Fruit fly (Drosophila melanogaster) whole organism, embryonic: ENCODE results near the gene yellow-e.

Source experiments
- Asciz ChIP-seq: fragments of 200-800 bp; sonication (Bioruptor generic); optimal IDR thresholded peaks from 2 replicates; lab custom pipeline; 2017; ENCODE audit warnings: missing biosample characterization, mild to moderate bottlenecking, missing genetic modification characterization, missing genetic modification reagents
- CG10274 ChIP-seq: fragments of 200-800 bp; sonication (Bioruptor generic); optimal IDR thresholded peaks from 3 replicates; lab custom pipeline; 2017; ENCODE audit warnings: missing biosample characterization, mild to moderate bottlenecking, missing genetic modification characterization
- CG11398 ChIP-seq: fragments of 200-800 bp; sonication (Bioruptor generic); optimal IDR thresholded peaks from 2 replicates; lab custom pipeline; 2016; ENCODE audit warnings: missing biosample characterization, missing genetic modification characterization
- CG14710 ChIP-seq: fragments of 200-800 bp; sonication (Bioruptor generic); optimal IDR thresholded peaks from 3 replicates; lab custom pipeline; 2019; ENCODE audit warnings: missing biosample characterization, mild to moderate bottlenecking, missing genetic modification characterization, moderate library complexity
- CG15073 ChIP-seq: fragments of 200-800 bp; sonication (Bioruptor generic); optimal IDR thresholded peaks from 2 replicates; lab custom pipeline; 2016; ENCODE audit warnings: missing biosample characterization, missing genetic modification characterization
- CG15479 ChIP-seq: fragments of 200-800 bp; sonication (Bioruptor generic); optimal IDR thresholded peaks from 3 replicates; lab custom pipeline; 2019; ENCODE audit warnings: missing biosample characterization, mild to moderate bottlenecking, missing genetic modification characterization, moderate library complexity
- CG17359 ChIP-seq: fragments of 200-800 bp; sonication (Bioruptor generic); optimal IDR thresholded peaks from 3 replicates; lab custom pipeline; 2018; ENCODE audit warnings: missing biosample characterization, mild to moderate bottlenecking, missing genetic modification characterization, moderate library complexity
- CG18764 ChIP-seq: fragments of 200-800 bp; sonication (Bioruptor generic); optimal IDR thresholded peaks from 3 replicates; lab custom pipeline; 2016; ENCODE audit warnings: missing biosample characterization, missing genetic modification characterization
- CG2116 ChIP-seq: fragments of 200-800 bp; sonication (Bioruptor generic); optimal IDR thresholded peaks from 3 replicates; lab custom pipeline; 2018; ENCODE audit warnings: missing biosample characterization, mild to moderate bottlenecking, missing genetic modification characterization
- CG31224 ChIP-seq: fragments of 200-800 bp; sonication (Bioruptor generic); IDR thresholded peaks from 2 replicates; pipeline ENCODE4 v1.3.6; 2022; ENCODE audit warnings: missing biosample characterization, missing genetic modification characterization
- CG34422 ChIP-seq: fragments of 200-800 bp; sonication (Bioruptor generic); IDR thresholded peaks from 3 replicates; pipeline ENCODE4 v1.3.6; 2022; ENCODE audit warnings: missing biosample characterization, missing genetic modification characterization
- CG3726 ChIP-seq: fragments of 200-800 bp; sonication (Bioruptor generic); IDR thresholded peaks from 3 replicates; pipeline ENCODE4, ENCODE4 v1.3.6; 2022; ENCODE audit warnings: missing biosample characterization, missing genetic modification characterization
- CG4282 ChIP-seq: fragments of 200-800 bp; sonication (Bioruptor generic); optimal IDR thresholded peaks from 2 replicates; lab custom pipeline; 2016; ENCODE audit warnings: missing biosample characterization, missing genetic modification characterization
- CG4360 ChIP-seq: fragments of 200-800 bp; sonication (Bioruptor generic); IDR thresholded peaks from 2 replicates; pipeline ENCODE4 v1.3.6; 2022; ENCODE audit warnings: missing biosample characterization, missing genetic modification characterization
- CG4707 ChIP-seq: fragments of 200-800 bp; sonication (Bioruptor generic); optimal IDR thresholded peaks from 2 replicates; lab custom pipeline; 2018; ENCODE audit warnings: missing biosample characterization, mild to moderate bottlenecking, missing genetic modification characterization, moderate library complexity
- CG4820 ChIP-seq: fragments of 200-800 bp; sonication (Bioruptor generic); optimal IDR thresholded peaks from 3 replicates; lab custom pipeline; 2016; ENCODE audit warnings: missing biosample characterization, missing genetic modification characterization
- CG5180 ChIP-seq: fragments of 200-800 bp; sonication (Bioruptor generic); optimal IDR thresholded peaks from 3 replicates; lab custom pipeline; 2017; ENCODE audit warnings: missing biosample characterization, missing genetic modification characterization, mild to moderate bottlenecking, moderate library complexity, missing genetic modification reagents
- CG6813 ChIP-seq: fragments of 200-800 bp; sonication (Bioruptor generic); optimal IDR thresholded peaks from 2 replicates; lab custom pipeline; 2017; ENCODE audit warnings: missing biosample characterization, missing genetic modification characterization, mild to moderate bottlenecking, moderate library complexity, missing genetic modification reagents
- CG6854 ChIP-seq: fragments of 200-800 bp; sonication (Bioruptor generic); optimal IDR thresholded peaks from 3 replicates; lab custom pipeline; 2017; ENCODE audit warnings: missing biosample characterization, mild to moderate bottlenecking, missing genetic modification characterization
- CG8765 ChIP-seq: fragments of 200-800 bp; sonication (Bioruptor generic); IDR thresholded peaks from 2 replicates; pipeline ENCODE4 v1.3.6; 2022; ENCODE audit warnings: missing biosample characterization, missing genetic modification characterization
- CG8924 ChIP-seq: fragments of 200-800 bp; optimal IDR thresholded peaks from 3 replicates; lab custom pipeline; 2019; ENCODE audit warnings: missing biosample characterization, mild to moderate bottlenecking, missing genetic modification characterization, moderate library complexity
- CkIIα-i1 ChIP-seq: fragments of 200-800 bp; sonication (Bioruptor generic); IDR thresholded peaks from 2 replicates; pipeline ENCODE4 v1.3.6; 2022; ENCODE audit warnings: missing biosample characterization, missing genetic modification characterization
- D ChIP-seq, 2 experiments: fragments of 200-800 bp in 1 of 2; fragments of >200 bp in 1 of 2; sonication (Bioruptor generic) in 1 of 2; optimal IDR thresholded peaks; 2 replicates in 1 of 2; 3 replicates in 1 of 2; lab custom pipeline; 2017; ENCODE audit warnings: mild to moderate bottlenecking in 1 of 2, missing biosample characterization in 1 of 2, missing genetic modification characterization in 1 of 2, missing genetic modification reagents in 1 of 2
- Dbx ChIP-seq: fragments of 200-800 bp; sonication (Bioruptor generic); IDR thresholded peaks from 3 replicates; pipeline ENCODE4 v1.3.6; 2022; ENCODE audit warnings: missing biosample characterization, missing genetic modification characterization
- Doc3 ChIP-seq: fragments of 200-800 bp; sonication (Bioruptor generic); IDR thresholded peaks from 3 replicates; pipeline ENCODE4 v1.3.6; 2022; ENCODE audit warnings: missing biosample characterization, missing genetic modification characterization; ENCODE audit not compliant: partially characterized antibody
- HLH54F ChIP-seq: fragments of 200-800 bp; sonication (Bioruptor generic); optimal IDR thresholded peaks from 3 replicates; lab custom pipeline; 2016; ENCODE audit warnings: missing biosample characterization, missing genetic modification characterization
- Hsf ChIP-seq: fragments of 200-800 bp; sonication (Bioruptor generic); optimal IDR thresholded peaks from 3 replicates; lab custom pipeline; 2016; ENCODE audit warnings: missing biosample characterization, missing genetic modification characterization
- MBD-R2 ChIP-seq: fragments of 200-800 bp; sonication (Bioruptor generic); IDR thresholded peaks from 2 replicates; pipeline ENCODE4 v1.3.6; 2022; ENCODE audit warnings: missing biosample characterization, missing genetic modification characterization
- Opbp ChIP-seq: fragments of 200-800 bp; sonication (Bioruptor generic); IDR thresholded peaks from 3 replicates; pipeline ENCODE4 v1.3.6; 2022; ENCODE audit warnings: missing biosample characterization, missing genetic modification characterization; ENCODE audit not compliant: partially characterized antibody
- Sin3A ChIP-seq: fragments of >200 bp; optimal IDR thresholded peaks from 2 replicates; lab custom pipeline; 2018
- Spps ChIP-seq: fragments of 200-800 bp; sonication (Bioruptor generic); optimal IDR thresholded peaks from 2 replicates; lab custom pipeline; 2018; ENCODE audit warnings: missing biosample characterization, mild to moderate bottlenecking, missing genetic modification characterization
- Sry-δ ChIP-seq: fragments of 200-800 bp; sonication (Bioruptor generic); optimal IDR thresholded peaks from 2 replicates; lab custom pipeline; 2016; ENCODE audit warnings: missing biosample characterization, missing genetic modification characterization
- Ssrp ChIP-seq: fragments of 200-800 bp; sonication (Bioruptor generic); optimal IDR thresholded peaks from 2 replicates; lab custom pipeline; 2018; ENCODE audit warnings: missing biosample characterization, mild to moderate bottlenecking, missing genetic modification characterization, moderate library complexity
- ac ChIP-seq: fragments of 200-800 bp; sonication (Bioruptor generic); optimal IDR thresholded peaks from 3 replicates; lab custom pipeline; 2017; ENCODE audit warnings: missing biosample characterization, mild to moderate bottlenecking, missing genetic modification characterization
- bcd ChIP-seq: fragments of 200-800 bp; sonication (Bioruptor generic); optimal IDR thresholded peaks from 2 replicates; lab custom pipeline; 2017; ENCODE audit warnings: missing biosample characterization, mild to moderate bottlenecking, missing genetic modification characterization
- bigmax ChIP-seq: fragments of 200-800 bp; sonication (Bioruptor generic); optimal IDR thresholded peaks from 2 replicates; lab custom pipeline; 2018; ENCODE audit warnings: missing biosample characterization, mild to moderate bottlenecking, missing genetic modification characterization
- croc ChIP-seq: fragments of 200-800 bp; sonication (Bioruptor generic); conservative IDR thresholded peaks from 3 replicates; pipeline ENCODE4 v1.3.6; 2022; ENCODE audit warnings: missing biosample characterization, missing genetic modification characterization
- dan ChIP-seq: fragments of 200-800 bp; sonication (Bioruptor generic); IDR thresholded peaks from 2 replicates; pipeline ENCODE4 v1.3.6; 2022; ENCODE audit warnings: missing biosample characterization, missing genetic modification characterization
- ems ChIP-seq: fragments of 200-800 bp; sonication (Bioruptor generic); optimal IDR thresholded peaks from 3 replicates; lab custom pipeline; 2016; ENCODE audit warnings: missing biosample characterization, missing genetic modification characterization
- gsb-n ChIP-seq: fragments of 200-800 bp; sonication (Bioruptor generic); optimal IDR thresholded peaks from 3 replicates; lab custom pipeline; 2018; ENCODE audit warnings: missing biosample characterization, mild to moderate bottlenecking, missing genetic modification characterization
- hbn ChIP-seq: fragments of 200-800 bp; sonication (Bioruptor generic); IDR thresholded peaks from 2 replicates; pipeline ENCODE4 v1.3.6; 2022; ENCODE audit warnings: missing biosample characterization, missing genetic modification characterization; ENCODE audit not compliant: partially characterized antibody
- kah ChIP-seq: fragments of 200-800 bp; sonication (Bioruptor generic); optimal IDR thresholded peaks from 2 replicates; lab custom pipeline; 2018; ENCODE audit warnings: missing biosample characterization, mild to moderate bottlenecking, missing genetic modification characterization
- kay ChIP-seq: fragments of 200-800 bp; sonication (Bioruptor generic); optimal IDR thresholded peaks from 2 replicates; lab custom pipeline; 2016; ENCODE audit warnings: missing biosample characterization, missing genetic modification characterization
- kni ChIP-seq: fragments of 200-800 bp; sonication (Bioruptor generic); optimal IDR thresholded peaks from 3 replicates; lab custom pipeline; 2017; ENCODE audit warnings: mild to moderate bottlenecking, missing biosample characterization, missing genetic modification reagents, missing genetic modification characterization
- pan ChIP-seq, 4 experiments: fragments of >200 bp in 3 of 4; fragments of 200-800 bp in 1 of 4; sonication (Bioruptor generic) in 1 of 4; optimal IDR thresholded peaks in 3 of 4; IDR thresholded peaks in 1 of 4; 2 replicates each; pipeline versions ENCODE4 v1.3.6 to Lab custom; 2017 to 2022; ENCODE audit warnings: missing biosample characterization in 2 of 4, missing genetic modification characterization in 2 of 4, mixed read lengths in 1 of 4
- row ChIP-seq: fragments of 200-800 bp; sonication (Bioruptor generic); IDR thresholded peaks from 3 replicates; pipeline ENCODE4 v1.3.6; 2022; ENCODE audit warnings: missing biosample characterization, missing genetic modification characterization
- zf30C ChIP-seq: fragments of 200-800 bp; sonication (Bioruptor generic); optimal IDR thresholded peaks from 3 replicates; lab custom pipeline; 2018; ENCODE audit warnings: missing biosample characterization, mild to moderate bottlenecking, missing genetic modification characterization

Gene yellow-e

dm6 chr3R:13404841-13405441 lies 10.1 kb downstream of the yellow-e start, which contains the start of gene yellow-e3 (continued):
- TF ChIP-seq D (optimal IDR thresholded peaks at IDR 0.05; lab: Kevin White, UChicago) (no peak), D (GFP tag; optimal IDR thresholded peaks at IDR 0.05; lab: Kevin White, UChicago) (peak; percentile 7), dan (GFP tag; lab: Robert Waterston, UW) (no peak), CG2116 (GFP tag; lab: Kevin White, UChicago) (no peak), CG8924 (tag; lab: Kevin White, UChicago) (peak; percentile 64), CG3726 (GFP tag; lab: Robert Waterston, UW) (no peak), CG10274 (GFP tag; lab: Kevin White, UChicago) (no peak), CG4360 (no peak), CG34422 (GFP tag; lab: Robert Waterston, UW) (no peak), CG11398 (GFP tag; lab: Kevin White, UChicago) (no peak), kay (GFP tag; lab: Kevin White, UChicago) (no peak), Sin3A (no peak), kni (no peak), CG4707 (GFP tag; lab: Kevin White, UChicago) (no peak), CG14710 (tag; lab: Kevin White, UChicago) (peak; percentile 71), bigmax (GFP tag; lab: Kevin White, UChicago) (no peak), Hsf (no peak), Asciz (no peak), CG4820 (GFP tag; lab: Kevin White, UChicago) (no peak), row (GFP tag; lab: Robert Waterston, UW) (peak; percentile 53), MBD-R2 (GFP tag; lab: Robert Waterston, UW) (no peak), CG15479 (peak; percentile 84), hbn (GFP tag; lab: Robert Waterston, UW) (no peak), kah (GFP tag; lab: Kevin White, UChicago) (no peak), bcd (GFP tag; lab: Kevin White, UChicago) (no peak), Sry-δ (GFP tag; lab: Kevin White, UChicago) (no peak), CG6813 (GFP tag; lab: Kevin White, UChicago) (no peak), CG18764 (GFP tag; lab: Kevin White, UChicago) (no peak), pan (optimal IDR thresholded peaks at IDR 0.05; lab: Kevin White, UChicago) (no peak), pan (GFP tag; optimal IDR thresholded peaks at IDR 0.05 in 1 of 2, IDR thresholded peaks at IDR 0.05 in 1 of 2) (no peak), Opbp (GFP tag; lab: Robert Waterston, UW) (no peak), CG31224 (GFP tag; lab: Robert Waterston, UW) (no peak), CkIIα-i1 (GFP tag; lab: Robert Waterston, UW) (no peak), HLH54F (GFP tag; lab: Kevin White, UChicago) (no peak), croc (GFP tag; lab: Robert Waterston, UW) (0 out of 3 replicates have a peak, but pooled peaks have one; percentile 23), CG15073 (GFP tag; lab: Kevin White, UChicago) (no peak), CG6854 (GFP tag; lab: Kevin White, UChicago) (no peak), ac (GFP tag; lab: Kevin White, UChicago) (peak; percentile 42), zf30C (peak; percentile 95), CG5180 (GFP tag; lab: Kevin White, UChicago) (no peak), Doc3 (GFP tag; lab: Robert Waterston, UW) (no peak), Ssrp (tag; lab: Kevin White, UChicago) (peak; percentile 17), CG17359 (tag; lab: Kevin White, UChicago) (no peak), Dbx (GFP tag; lab: Robert Waterston, UW) (no peak), gsb-n (peak; percentile 39), CG8765 (GFP tag; lab: Robert Waterston, UW) (peak; percentile 39; the same call in 1 of the 2 replicates), CG4282 (GFP tag; lab: Kevin White, UChicago) (no peak), ems (no peak), Spps (peak; percentile 43)
